Worm (Caenorhabditis elegans): Measurements from ENCODE around the gene Y43F8C.5.
A peak's percentile ranks its signal among the peaks of the same experiment; 100 is the strongest.

Gene Y43F8C.5

DNA sequence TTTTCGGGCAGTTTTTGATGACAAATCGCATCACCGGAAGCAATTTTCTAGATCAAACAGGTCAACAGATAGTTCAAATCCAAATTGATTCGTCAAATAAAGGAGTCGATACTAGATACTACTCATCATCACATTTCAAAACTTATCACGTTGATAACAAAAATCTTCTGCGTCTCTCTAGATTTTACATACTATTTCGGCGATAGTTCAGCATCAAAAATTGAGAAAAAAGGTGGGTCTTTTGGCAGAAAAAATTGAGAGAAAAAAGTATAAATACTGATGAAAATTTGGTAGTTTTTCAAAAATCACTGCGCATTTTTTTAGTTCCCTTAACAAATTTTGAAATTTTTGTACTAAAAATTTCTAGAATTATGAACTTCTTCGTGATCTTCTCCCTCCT lies 19.3 kb downstream of the Y43F8C.5 start, which contains the start of gene nlp-26:
TSS of gene nlp-26 (plus strand) at position 301 of the 400 bp plus-strand sequence.
- TF ChIP-seq nhr-43 (tag; optimal IDR thresholded peaks at IDR 0.05; ENCODE audit: poor library complexity, severe bottlenecking), result peak; percentile 13
- TF ChIP-seq zag-1 (tag; optimal IDR thresholded peaks at IDR 0.05), result no peak

DNA sequence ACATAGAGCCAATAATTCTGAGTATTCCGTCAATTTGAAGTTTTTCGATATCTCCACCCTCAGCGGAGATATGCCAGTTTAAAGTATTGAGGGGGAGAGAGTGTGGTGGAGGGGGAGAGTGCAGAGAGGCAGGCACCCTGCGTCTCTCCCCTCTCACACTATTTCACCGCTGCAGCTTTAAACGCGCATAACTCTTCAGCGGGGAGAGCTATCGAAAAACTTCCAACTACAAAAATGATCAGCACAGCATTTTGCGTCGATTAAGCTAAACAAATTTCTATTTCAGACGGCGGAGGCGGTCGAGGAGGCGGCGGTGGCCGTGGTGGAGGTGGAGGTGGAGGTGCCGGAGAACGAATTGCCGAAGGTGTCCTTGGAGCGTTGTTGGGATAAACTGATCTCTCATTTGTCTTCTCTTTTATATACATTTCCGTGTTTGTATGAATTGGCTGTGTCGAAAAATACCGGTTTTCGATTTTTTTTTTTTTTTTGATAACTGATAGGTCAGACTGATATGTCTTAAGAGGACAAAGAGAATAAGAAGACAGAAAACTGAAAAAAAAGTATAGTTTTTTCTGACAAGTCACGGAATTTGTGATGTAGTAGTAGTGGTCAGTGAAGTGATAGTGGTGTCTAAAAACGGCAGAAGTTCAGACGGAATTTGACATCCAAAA lies 20.6 kb downstream of the Y43F8C.5 start:
- TF ChIP-seq nhr-23 (tag; optimal IDR thresholded peaks at IDR 0.05) (peak; percentile 60), ZK546.5 (tag; optimal IDR thresholded peaks at IDR 0.05) (no peak), ama-1 (optimal IDR thresholded peaks at IDR 0.05) (peak; percentile 80), sea-2 (GFP tag; optimal IDR thresholded peaks at IDR 0.05) (no peak), nfya-1 (tag; optimal IDR thresholded peaks at IDR 0.05; ENCODE audit: insufficient read depth) (peak; percentile 25), nhr-43 (tag; optimal IDR thresholded peaks at IDR 0.05; ENCODE audit: poor library complexity, severe bottlenecking) (peak; percentile 59)

DNA sequence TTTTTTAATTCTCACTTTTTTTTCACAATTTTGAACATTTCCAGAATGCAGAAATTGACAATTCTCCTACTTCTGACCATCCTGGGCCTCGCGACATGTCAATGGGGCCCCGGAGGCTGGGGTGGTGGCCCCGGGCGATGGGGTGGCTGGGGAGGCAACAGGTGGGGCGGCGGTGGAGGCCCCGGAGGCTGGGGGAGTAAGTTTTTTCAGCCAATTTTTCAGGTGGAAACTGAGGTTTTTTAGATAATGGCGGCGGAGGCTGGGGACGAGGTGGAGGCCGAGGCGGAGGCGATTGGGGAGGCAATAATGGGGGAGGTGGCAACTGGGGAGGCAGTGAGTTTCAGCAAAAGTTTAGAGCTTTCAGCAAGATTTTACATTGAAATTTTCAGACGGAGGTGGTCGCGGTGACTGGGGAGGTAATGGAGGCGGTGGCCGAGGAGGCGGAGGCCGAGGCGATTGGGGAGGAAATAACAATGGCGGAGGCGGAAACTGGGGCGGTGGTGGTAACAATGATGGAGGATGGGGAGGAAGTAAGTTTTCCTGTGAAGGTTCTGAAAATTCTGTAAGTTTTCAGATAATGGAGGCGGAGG lies 22.2 kb downstream of the Y43F8C.5 start:
- TF ChIP-seq ztf-4 (tag; optimal IDR thresholded peaks at IDR 0.05) (peak; percentile 23), nfya-1 (tag; optimal IDR thresholded peaks at IDR 0.05; ENCODE audit: insufficient read depth) (no peak)

DNA sequence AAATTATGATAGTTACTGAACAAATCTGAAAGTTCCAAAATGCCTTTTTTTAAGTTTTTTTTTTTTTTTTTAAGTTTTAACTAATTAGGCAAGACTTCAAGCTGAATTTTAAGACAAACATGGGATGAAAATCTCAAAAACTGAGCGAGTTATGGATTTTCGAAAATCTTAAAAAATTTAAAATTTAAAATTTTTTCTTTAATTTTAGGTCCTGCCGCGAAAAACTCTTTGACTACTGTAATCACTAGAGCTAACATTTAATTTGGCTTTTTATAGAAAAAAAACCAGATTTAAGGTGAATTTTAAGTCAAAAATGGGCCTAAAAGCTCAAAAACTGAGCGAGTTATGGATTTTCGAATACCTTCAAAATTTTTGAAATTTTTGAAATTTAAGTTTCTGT lies 23.3 kb downstream of the Y43F8C.5 start, which contains the start of gene grsp-1:
TSS of gene grsp-1 (plus strand) at position 301 of the 400 bp plus-strand sequence.
- TF ChIP-seq skn-1 (tag; optimal IDR thresholded peaks at IDR 0.05), result no peak
- no peak for TF ChIP-seq ama-1 (optimal IDR thresholded peaks at IDR 0.05)
- TF ChIP-seq egl-5 (tag; optimal IDR thresholded peaks at IDR 0.05), result no peak
- TF ChIP-seq nfya-1 (tag; optimal IDR thresholded peaks at IDR 0.05; ENCODE audit: insufficient read depth), result no peak
- no peak for TF ChIP-seq ztf-4 (tag; optimal IDR thresholded peaks at IDR 0.05)
- TF ChIP-seq ceh-82 (tag; optimal IDR thresholded peaks at IDR 0.05), result no peak
- no peak for TF ChIP-seq elt-3 (tag; optimal IDR thresholded peaks at IDR 0.05)
- no peak for TF ChIP-seq elt-2 (tag; optimal IDR thresholded peaks at IDR 0.05)
- no peak for TF ChIP-seq unc-62 (GFP tag; optimal IDR thresholded peaks at IDR 0.05)
- TF ChIP-seq jun-1 (tag; optimal IDR thresholded peaks at IDR 0.05), result no peak
- no peak for TF ChIP-seq pha-4 (tag; optimal IDR thresholded peaks at IDR 0.05)
- TF ChIP-seq sea-2 (GFP tag; optimal IDR thresholded peaks at IDR 0.05), result no peak
- no peak for TF ChIP-seq nhr-12 (tag; optimal IDR thresholded peaks at IDR 0.05)
- no peak for TF ChIP-seq nhr-76 (tag; optimal IDR thresholded peaks at IDR 0.05)

DNA sequence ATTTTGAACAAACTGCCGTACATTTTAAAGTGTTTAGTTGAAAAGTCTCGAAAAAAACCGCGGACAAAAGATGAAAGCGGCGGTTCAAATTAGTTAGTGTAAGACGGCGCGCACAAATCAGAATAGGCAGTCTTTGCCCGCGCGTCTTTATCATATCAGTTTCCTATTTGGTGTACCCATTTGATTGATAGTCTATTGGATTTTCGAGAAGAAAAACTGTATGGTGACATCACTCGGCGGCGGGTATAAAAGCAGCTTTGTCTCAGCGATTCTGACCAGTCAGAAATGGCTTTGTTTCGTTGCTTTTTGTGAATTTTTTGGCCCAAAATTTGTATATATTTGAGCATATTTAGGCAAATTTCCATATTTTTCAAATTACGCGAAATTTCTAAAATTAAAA lies 23.8 kb downstream of the Y43F8C.5 start:
- TF ChIP-seq elt-1 (tag; optimal IDR thresholded peaks at IDR 0.05) (no peak), nhr-23 (tag; optimal IDR thresholded peaks at IDR 0.05) (peak; percentile 46), zag-1 (tag; optimal IDR thresholded peaks at IDR 0.05) (no peak), ztf-4 (tag; optimal IDR thresholded peaks at IDR 0.05) (no peak), nhr-43 (tag; optimal IDR thresholded peaks at IDR 0.05; ENCODE audit: poor library complexity, severe bottlenecking) (peak; percentile 1), lsy-12 (tag; optimal IDR thresholded peaks at IDR 0.05) (no peak), elt-3 (tag; optimal IDR thresholded peaks at IDR 0.05) (peak in 1 of 3 experiments; percentile 66), ama-1 (optimal IDR thresholded peaks at IDR 0.05) (no peak), nhr-25 (tag; optimal IDR thresholded peaks at IDR 0.05) (peak; percentile 2)

DNA sequence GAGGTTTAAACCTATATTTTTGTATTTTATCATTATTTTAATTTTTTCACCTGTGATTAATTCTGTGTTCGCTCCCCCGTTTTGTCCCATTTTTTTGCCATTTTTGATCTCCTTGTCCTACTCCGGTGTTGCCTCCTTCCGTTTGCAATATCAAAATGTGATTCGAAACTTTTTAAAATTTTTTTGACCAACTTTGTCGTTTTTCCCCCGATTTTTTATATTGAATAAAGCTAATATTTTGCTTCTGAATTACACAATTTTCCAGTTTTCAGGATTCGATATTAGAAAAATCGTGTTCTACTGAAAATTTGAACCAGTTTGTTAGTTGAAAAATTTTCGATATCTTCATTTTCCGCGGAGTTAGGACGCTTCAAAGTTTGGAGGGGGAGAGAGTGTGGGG lies 26.6 kb downstream of the Y43F8C.5 start, which contains the start of gene nlp-25:
TSS of gene nlp-25 (plus strand) at position 301 of the 400 bp plus-strand sequence.
- TF ChIP-seq elt-2 (tag; optimal IDR thresholded peaks at IDR 0.05) (no peak), tbx-2 (tag; optimal IDR thresholded peaks at IDR 0.05) (no peak), nhr-23 (tag; optimal IDR thresholded peaks at IDR 0.05) (no peak), elt-3 (tag; optimal IDR thresholded peaks at IDR 0.05) (no peak), lsy-12 (tag; optimal IDR thresholded peaks at IDR 0.05) (no peak)

DNA sequence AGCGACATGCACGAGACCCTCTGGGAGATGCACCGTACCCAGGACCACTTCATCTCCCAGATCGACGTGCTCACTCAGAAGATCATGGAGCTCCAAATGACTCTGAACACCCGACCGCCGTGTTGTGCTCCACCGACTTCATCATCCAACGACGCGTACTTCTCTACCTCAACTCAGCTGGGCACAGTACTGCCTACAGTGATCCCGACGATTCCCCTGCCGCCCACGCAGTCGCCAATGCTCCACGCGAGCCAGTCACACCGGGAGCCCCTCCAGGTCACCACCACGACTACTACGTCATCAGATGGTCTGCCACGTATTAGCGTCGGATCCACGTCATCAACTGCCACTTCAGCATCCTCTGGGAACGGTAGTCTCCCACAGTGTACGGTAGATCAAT lies 27.0 kb downstream of the Y43F8C.5 start:
- TF ChIP-seq nhr-67 (tag; optimal IDR thresholded peaks at IDR 0.05) (no peak), elt-2 (tag; optimal IDR thresholded peaks at IDR 0.05) (no peak), mdl-1 (tag; optimal IDR thresholded peaks at IDR 0.05) (no peak)

DNA sequence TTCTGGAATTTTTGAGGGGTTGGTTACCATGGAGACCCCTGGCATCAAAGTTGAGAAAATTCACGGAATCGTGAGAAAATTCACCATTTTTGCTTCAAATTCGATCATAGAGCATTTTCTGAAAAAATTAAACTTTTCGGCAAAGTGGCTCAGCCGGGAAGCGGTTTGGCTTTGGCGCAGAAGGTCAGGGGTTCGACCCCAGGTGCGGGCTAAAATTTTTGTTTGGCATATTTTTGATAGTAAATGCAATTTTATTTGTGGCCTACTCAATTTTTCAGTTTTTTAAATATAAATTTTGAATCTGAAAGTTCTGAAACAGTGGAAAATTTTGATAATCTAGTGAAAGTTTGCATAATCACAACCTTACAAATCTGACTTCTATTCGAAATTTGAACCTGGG lies 33.4 kb downstream of the Y43F8C.5 start:
- TF ChIP-seq nhr-28 (tag; optimal IDR thresholded peaks at IDR 0.05) (no peak), elt-3 (tag; optimal IDR thresholded peaks at IDR 0.05) (no peak), zag-1 (tag; optimal IDR thresholded peaks at IDR 0.05) (no peak), nhr-77 (tag; optimal IDR thresholded peaks at IDR 0.05) (no peak), sea-2 (GFP tag; optimal IDR thresholded peaks at IDR 0.05) (no peak), fkh-2 (tag; optimal IDR thresholded peaks at IDR 0.05) (no peak), ztf-4 (tag; optimal IDR thresholded peaks at IDR 0.05) (no peak), jun-1 (tag; optimal IDR thresholded peaks at IDR 0.05) (no peak), nhr-76 (tag; optimal IDR thresholded peaks at IDR 0.05) (no peak), ztf-11 (tag; optimal IDR thresholded peaks at IDR 0.05) (no peak), ceh-82 (tag; optimal IDR thresholded peaks at IDR 0.05) (no peak), hmg-11 (tag; optimal IDR thresholded peaks at IDR 0.05) (no peak), nhr-23 (tag; optimal IDR thresholded peaks at IDR 0.05) (no peak)
